Fruit fly (Drosophila melanogaster) whole organism, embryonic: ENCODE results near the gene Cpsf5.

Experiments used
- Aef1 ChIP-seq: fragments of 200-800 bp; sonication (Bioruptor generic); IDR thresholded peaks from 3 replicates; pipeline ENCODE4 v1.3.6; 2022; ENCODE audit warnings: missing biosample characterization, missing genetic modification characterization
- Asciz ChIP-seq: fragments of 200-800 bp; sonication (Bioruptor generic); optimal IDR thresholded peaks from 2 replicates; lab custom pipeline; 2017; ENCODE audit warnings: missing biosample characterization, mild to moderate bottlenecking, missing genetic modification characterization, missing genetic modification reagents
- B-H2 ChIP-seq: fragments of 200-800 bp; sonication (Bioruptor generic); optimal IDR thresholded peaks from 2 replicates; lab custom pipeline; 2018; ENCODE audit warnings: missing biosample characterization, mild to moderate bottlenecking, missing genetic modification characterization
- Bdp1 ChIP-seq: fragments of 200-800 bp; sonication (Bioruptor generic); optimal IDR thresholded peaks from 3 replicates; lab custom pipeline; 2016; ENCODE audit warnings: missing biosample characterization, missing genetic modification characterization
- CG10462 ChIP-seq: fragments of 200-800 bp; sonication (Bioruptor generic); optimal IDR thresholded peaks from 2 replicates; lab custom pipeline; 2016; ENCODE audit warnings: missing biosample characterization, missing genetic modification characterization
- CG10654 ChIP-seq: fragments of 200-800 bp; sonication (Bioruptor generic); optimal IDR thresholded peaks from 2 replicates; lab custom pipeline; 2016; ENCODE audit warnings: missing biosample characterization, missing genetic modification characterization
- CG11456 ChIP-seq: fragments of 200-800 bp; sonication (Bioruptor generic); IDR thresholded peaks from 3 replicates; pipeline ENCODE4 v1.3.6; 2022; ENCODE audit warnings: missing biosample characterization, missing genetic modification characterization
- CG11560 ChIP-seq: fragments of 200-800 bp; sonication (Bioruptor generic); IDR thresholded peaks from 3 replicates; pipeline ENCODE4 v1.3.6; 2022; ENCODE audit warnings: missing biosample characterization, missing genetic modification characterization
- CG12391 ChIP-seq: fragments of 200-800 bp; sonication (Bioruptor generic); optimal IDR thresholded peaks from 3 replicates; lab custom pipeline; 2018; ENCODE audit warnings: missing biosample characterization, mild to moderate bottlenecking, missing genetic modification characterization, moderate library complexity
- CG15011 ChIP-seq: fragments of 200-800 bp; sonication (Bioruptor generic); optimal IDR thresholded peaks from 3 replicates; lab custom pipeline; 2018; ENCODE audit warnings: missing biosample characterization, mild to moderate bottlenecking, missing genetic modification characterization
- CG15269 ChIP-seq: fragments of 200-800 bp; sonication (Bioruptor generic); optimal IDR thresholded peaks from 2 replicates; lab custom pipeline; 2018; ENCODE audit warnings: missing biosample characterization, mild to moderate bottlenecking, missing genetic modification characterization, moderate library complexity
- CG1603 ChIP-seq: fragments of 200-800 bp; sonication (Bioruptor generic); optimal IDR thresholded peaks from 2 replicates; lab custom pipeline; 2019; ENCODE audit warnings: missing biosample characterization, mild to moderate bottlenecking, missing genetic modification characterization, moderate library complexity
- CG17186 ChIP-seq: fragments of 200-800 bp; sonication (Bioruptor generic); optimal IDR thresholded peaks from 3 replicates; lab custom pipeline; 2017; ENCODE audit warnings: missing biosample characterization, missing genetic modification reagents, missing genetic modification characterization
- CG17568 ChIP-seq: fragments of 200-800 bp; sonication (Bioruptor generic); optimal IDR thresholded peaks from 2 replicates; lab custom pipeline; 2018; ENCODE audit warnings: missing biosample characterization, mild to moderate bottlenecking, missing genetic modification characterization, moderate library complexity
- CG2678 ChIP-seq: fragments of 200-800 bp; sonication (Bioruptor generic); optimal IDR thresholded peaks from 3 replicates; lab custom pipeline; 2019; ENCODE audit warnings: missing biosample characterization, mild to moderate bottlenecking, missing genetic modification characterization, moderate library complexity
- CG2712 ChIP-seq: fragments of 200-800 bp; optimal IDR thresholded peaks from 3 replicates; lab custom pipeline; 2019; ENCODE audit warnings: missing biosample characterization, mild to moderate bottlenecking, missing genetic modification characterization, moderate library complexity
- CG4360 ChIP-seq: fragments of 200-800 bp; sonication (Bioruptor generic); IDR thresholded peaks from 2 replicates; pipeline ENCODE4 v1.3.6; 2022; ENCODE audit warnings: missing biosample characterization, missing genetic modification characterization
- CG4707 ChIP-seq: fragments of 200-800 bp; sonication (Bioruptor generic); optimal IDR thresholded peaks from 2 replicates; lab custom pipeline; 2018; ENCODE audit warnings: missing biosample characterization, mild to moderate bottlenecking, missing genetic modification characterization, moderate library complexity
- CG5953 ChIP-seq: fragments of 200-800 bp; sonication (Bioruptor generic); IDR thresholded peaks from 2 replicates; pipeline ENCODE4 v1.3.6; 2022; ENCODE audit warnings: missing biosample characterization, missing genetic modification characterization
- CG7786 ChIP-seq: fragments of 200-800 bp; sonication (Bioruptor generic); optimal IDR thresholded peaks from 2 replicates; lab custom pipeline; 2016; ENCODE audit warnings: missing biosample characterization, missing genetic modification characterization
- CG7928 ChIP-seq: fragments of 200-800 bp; sonication (Bioruptor generic); optimal IDR thresholded peaks from 2 replicates; lab custom pipeline; 2017; ENCODE audit warnings: missing biosample characterization, mild to moderate bottlenecking, missing genetic modification characterization
- GATAe ChIP-seq: fragments of 200-800 bp; sonication (Bioruptor generic); conservative IDR thresholded peaks from 2 replicates; pipeline ENCODE4 v1.3.6; 2022; ENCODE audit warnings: missing biosample characterization, missing genetic modification characterization
- Gug ChIP-seq: fragments of 200-800 bp; sonication (Bioruptor generic); IDR thresholded peaks from 4 replicates; pipeline ENCODE4 v1.3.6; 2022; ENCODE audit warnings: missing biosample characterization, missing genetic modification characterization
- H2.0 ChIP-seq: fragments of 200-800 bp; sonication (Bioruptor generic); IDR thresholded peaks from 2 replicates; pipeline ENCODE4 v1.3.6; 2022; ENCODE audit warnings: missing biosample characterization, missing genetic modification characterization
- HmgD ChIP-seq: fragments of 200-800 bp; sonication (Bioruptor generic); optimal IDR thresholded peaks from 3 replicates; lab custom pipeline; 2016; ENCODE audit warnings: missing biosample characterization, missing genetic modification characterization
- Hr39 ChIP-seq: fragments of >200 bp; optimal IDR thresholded peaks from 2 replicates; lab custom pipeline; 2017
- Oli ChIP-seq: fragments of 200-800 bp; sonication (Bioruptor generic); optimal IDR thresholded peaks from 2 replicates; lab custom pipeline; 2018; ENCODE audit warnings: missing biosample characterization, mild to moderate bottlenecking, missing genetic modification characterization, moderate library complexity
- Pdp1 ChIP-seq, 2 experiments: fragments of 200-800 bp; sonication (Bioruptor generic); optimal IDR thresholded peaks; 3 replicates each; lab custom pipeline; 2016; ENCODE audit warnings: missing biosample characterization in 2 of 2, missing genetic modification characterization in 2 of 2, mild to moderate bottlenecking in 1 of 2, moderate library complexity in 1 of 2
- Poxn ChIP-seq: fragments of 200-800 bp; sonication (Bioruptor generic); IDR thresholded peaks from 2 replicates; pipeline ENCODE4 v1.3.6; 2022; ENCODE audit warnings: missing biosample characterization, missing genetic modification characterization
- Sry-δ ChIP-seq: fragments of 200-800 bp; sonication (Bioruptor generic); optimal IDR thresholded peaks from 2 replicates; lab custom pipeline; 2016; ENCODE audit warnings: missing biosample characterization, missing genetic modification characterization
- Stat92E ChIP-seq, 3 experiments: fragments of >200 bp in 2 of 3; fragments of 200-800 bp in 1 of 3; sonication (Bioruptor generic) in 1 of 3; optimal IDR thresholded peaks; 2 replicates each; lab custom pipeline; 2017 to 2019; ENCODE audit warnings: missing biosample characterization in 3 of 3, missing genetic modification characterization in 3 of 3, mild to moderate bottlenecking in 1 of 3, moderate library complexity in 1 of 3
- amos ChIP-seq: fragments of 200-800 bp; sonication (Bioruptor generic); IDR thresholded peaks from 2 replicates; pipeline ENCODE4 v1.3.6; 2022; ENCODE audit warnings: missing biosample characterization, missing genetic modification characterization; ENCODE audit not compliant: partially characterized antibody
- ash1 ChIP-seq: fragments of 200-800 bp; sonication (Bioruptor generic); optimal IDR thresholded peaks from 2 replicates; lab custom pipeline; 2018; ENCODE audit warnings: missing biosample characterization, mild to moderate bottlenecking, missing genetic modification characterization
- btn ChIP-seq: fragments of 200-800 bp; sonication (Bioruptor generic); optimal IDR thresholded peaks from 2 replicates; lab custom pipeline; 2016; ENCODE audit warnings: missing biosample characterization, missing genetic modification characterization
- dmrt99B ChIP-seq: fragments of 200-800 bp; sonication (Bioruptor generic); optimal IDR thresholded peaks from 2 replicates; lab custom pipeline; 2018; ENCODE audit warnings: missing biosample characterization, mild to moderate bottlenecking, missing genetic modification characterization, moderate library complexity
- emc ChIP-seq: fragments of 200-800 bp; sonication (Bioruptor generic); optimal IDR thresholded peaks from 2 replicates; lab custom pipeline; 2016; ENCODE audit warnings: missing biosample characterization, missing genetic modification characterization
- esg ChIP-seq: fragments of 200-800 bp; sonication (Bioruptor generic); conservative IDR thresholded peaks from 2 replicates; pipeline ENCODE4 v1.3.6; 2022; ENCODE audit warnings: missing biosample characterization, missing genetic modification characterization
- fru ChIP-seq: fragments of >200 bp; optimal IDR thresholded peaks from 2 replicates; lab custom pipeline; 2017
- grau ChIP-seq: fragments of 200-800 bp; optimal IDR thresholded peaks from 3 replicates; lab custom pipeline; 2019; ENCODE audit warnings: missing biosample characterization, mild to moderate bottlenecking, missing genetic modification characterization, moderate library complexity
- grn ChIP-seq: fragments of 200-800 bp; sonication (Bioruptor generic); optimal IDR thresholded peaks from 3 replicates; lab custom pipeline; 2017; ENCODE audit warnings: missing biosample characterization, missing genetic modification characterization
- ham ChIP-seq: fragments of 200-800 bp; sonication (Bioruptor generic); IDR thresholded peaks from 2 replicates; pipeline ENCODE4 v1.3.6; 2022; ENCODE audit warnings: missing biosample characterization, missing genetic modification characterization
- lilli ChIP-seq: fragments of 200-800 bp; sonication (Bioruptor generic); optimal IDR thresholded peaks from 3 replicates; lab custom pipeline; 2016; ENCODE audit warnings: missing biosample characterization, missing genetic modification characterization
- org-1 ChIP-seq: fragments of 200-800 bp; sonication (Bioruptor generic); optimal IDR thresholded peaks from 2 replicates; lab custom pipeline; 2017; ENCODE audit warnings: missing biosample characterization, missing genetic modification characterization
- ro ChIP-seq: fragments of 200-800 bp; sonication (Bioruptor generic); IDR thresholded peaks from 2 replicates; pipeline ENCODE4 v1.3.6; 2022; ENCODE audit warnings: missing biosample characterization, missing genetic modification characterization
- seq ChIP-seq: fragments of 200-800 bp; sonication (Bioruptor generic); IDR thresholded peaks from 2 replicates; pipeline ENCODE4 v1.3.6; 2022; ENCODE audit warnings: missing biosample characterization, missing genetic modification characterization
- so ChIP-seq: fragments of 200-800 bp; sonication (Bioruptor generic); IDR thresholded peaks from 3 replicates; pipeline ENCODE4 v1.3.6; 2022; ENCODE audit warnings: missing biosample characterization, missing genetic modification characterization
- tap ChIP-seq: fragments of 200-800 bp; optimal IDR thresholded peaks from 3 replicates; lab custom pipeline; 2019; ENCODE audit warnings: missing biosample characterization, mild to moderate bottlenecking, missing genetic modification characterization, moderate library complexity
- trh ChIP-seq: fragments of 200-800 bp; sonication (Bioruptor generic); optimal IDR thresholded peaks from 2 replicates; lab custom pipeline; 2016; ENCODE audit warnings: missing biosample characterization, missing genetic modification characterization
- tx ChIP-seq: fragments of 200-800 bp; sonication (Bioruptor generic); optimal IDR thresholded peaks from 2 replicates; lab custom pipeline; 2016; ENCODE audit warnings: missing biosample characterization, missing genetic modification characterization
- usp ChIP-seq: fragments of >200 bp; optimal IDR thresholded peaks from 2 replicates; lab custom pipeline; 2017; ENCODE audit warnings: missing biosample characterization, missing genetic modification characterization
- z ChIP-seq: fragments of 200-800 bp; sonication (Bioruptor generic); IDR thresholded peaks from 3 replicates; pipeline ENCODE4 v1.3.6; 2022; ENCODE audit warnings: missing biosample characterization, missing genetic modification characterization

Gene Cpsf5

DNA sequence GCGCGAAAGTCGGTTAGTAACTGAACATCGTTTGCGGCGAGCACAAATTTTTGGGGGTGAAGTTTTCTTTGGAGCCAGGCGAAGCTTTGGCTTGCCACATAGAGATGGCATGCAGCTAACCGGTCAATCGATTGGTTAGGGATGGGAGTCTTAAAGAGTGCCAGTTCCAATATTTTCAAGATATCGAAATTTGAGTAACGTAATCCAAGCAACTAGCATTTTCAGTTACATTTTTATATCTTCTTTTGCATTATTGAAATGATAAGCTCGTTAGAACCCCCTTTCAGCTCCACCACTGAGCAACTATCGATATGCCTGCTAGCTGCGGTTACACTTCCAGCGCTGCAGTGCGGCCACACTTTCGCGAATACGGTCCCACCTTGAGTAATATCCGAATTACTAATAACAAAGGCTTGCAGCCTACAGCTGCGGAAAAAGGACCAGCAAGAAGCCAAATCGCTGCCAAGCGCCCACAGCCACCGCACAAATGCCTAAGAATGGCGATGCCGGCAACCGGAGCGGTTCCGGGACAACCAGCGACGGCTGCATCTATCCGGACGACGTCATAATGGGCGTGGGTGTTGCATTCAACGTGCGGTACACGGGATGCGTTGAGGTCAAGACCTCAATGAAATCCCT lies 15.9 kb downstream of the Cpsf5 start, which contains the start of the genes Atat and Shc (continued):
- TF ChIP-seq HmgD (GFP tag; lab: Kevin White, UChicago) (peak; percentile 100), CG7786 (GFP tag; lab: Kevin White, UChicago) (peak; percentile 100), amos (GFP tag; lab: Robert Waterston, UW) (peak; percentile 88), CG12391 (tag; lab: Kevin White, UChicago) (peak; percentile 99), CG10654 (GFP tag; lab: Kevin White, UChicago) (peak; percentile 99), dmrt99B (tag; lab: Kevin White, UChicago) (peak; percentile 97), emc (GFP tag; lab: Kevin White, UChicago) (peak; percentile 99), CG4707 (GFP tag; lab: Kevin White, UChicago) (peak; percentile 81), Gug (peak; percentile 100), ro (GFP tag; lab: Robert Waterston, UW) (peak; percentile 98), usp (GFP tag; lab: Kevin White, UChicago) (no peak), CG17186 (GFP tag; lab: Kevin White, UChicago) (peak; percentile 95), trh (GFP tag; lab: Kevin White, UChicago) (peak; percentile 99), B-H2 (GFP tag; lab: Kevin White, UChicago) (peak; percentile 99), tap (tag; lab: Kevin White, UChicago) (peak; percentile 95), GATAe (peak; percentile 98), CG2712 (tag; lab: Kevin White, UChicago) (peak; percentile 98), ham (peak; percentile 98), fru (lab: Kevin White, UChicago) (no peak), CG17568 (peak; percentile 95), CG7928 (GFP tag; lab: Kevin White, UChicago) (peak; percentile 85), CG15269 (tag; lab: Kevin White, UChicago) (peak; percentile 99), Sry-δ (GFP tag; lab: Kevin White, UChicago) (peak; percentile 100), seq (GFP tag; lab: Robert Waterston, UW) (peak; percentile 98), Stat92E (GFP tag; optimal IDR thresholded peaks at IDR 0.05; lab: Kevin White, UChicago) (peak in 1 of 3 experiments; percentile 90), org-1 (GFP tag; lab: Kevin White, UChicago) (peak; percentile 96), CG2678 (tag; lab: Kevin White, UChicago) (peak; percentile 98), CG11456 (GFP tag; lab: Robert Waterston, UW) (peak; percentile 100), Bdp1 (GFP tag; lab: Kevin White, UChicago) (peak; percentile 95), Hr39 (lab: Kevin White, UChicago) (no peak), Pdp1 (GFP tag; optimal IDR thresholded peaks at IDR 0.05; lab: Kevin White, UChicago) (peak; percentile 99 to 100), Asciz (GFP tag; lab: Kevin White, UChicago) (peak; percentile 92), CG5953 (GFP tag; lab: Robert Waterston, UW) (peak; percentile 98), grn (peak; percentile 87), CG4360 (peak; percentile 87), tx (GFP tag; lab: Kevin White, UChicago) (peak; percentile 100), Oli (tag; lab: Kevin White, UChicago) (peak; percentile 98), CG11560 (tag; lab: Robert Waterston, UW) (peak; percentile 96), CG1603 (tag; lab: Kevin White, UChicago) (peak; percentile 98), so (GFP tag; lab: Robert Waterston, UW) (peak; percentile 98), grau (peak; percentile 98), z (peak; percentile 73; the same call in 2 of the 3 replicates), CG10462 (GFP tag; lab: Kevin White, UChicago) (peak; percentile 99), Aef1 (GFP tag; lab: Robert Waterston, UW) (peak; percentile 100), btn (GFP tag; lab: Kevin White, UChicago) (peak; percentile 98), CG15011 (GFP tag; lab: Kevin White, UChicago) (peak; percentile 96), ash1 (GFP tag; lab: Kevin White, UChicago) (peak; percentile 93), Poxn (GFP tag; lab: Robert Waterston, UW) (peak; percentile 99), H2.0 (peak; percentile 99), lilli (peak; percentile 100), esg (GFP tag; lab: Robert Waterston, UW) (peak; percentile 100)
